Fruit fly (Drosophila melanogaster): Measurements from ENCODE around the gene ArgRS.

DNA sequence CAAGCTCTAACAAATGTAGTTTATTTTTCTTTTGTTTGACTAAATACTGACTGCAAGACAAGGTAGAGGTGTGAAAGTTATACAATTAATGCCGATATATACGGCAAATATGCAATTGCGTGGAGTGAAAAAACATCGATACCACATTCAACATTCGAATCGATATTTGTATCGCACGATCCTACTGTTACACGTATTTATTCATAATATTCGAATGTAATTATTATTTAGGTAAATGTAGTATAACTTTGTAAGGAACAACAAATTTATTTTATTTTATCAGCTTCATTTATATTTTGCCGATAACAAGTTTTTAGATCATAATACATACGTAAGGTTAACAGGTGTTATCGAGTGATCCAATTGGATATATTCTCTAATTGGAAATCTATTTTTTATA, 8.6 kb downstream of the ArgRS start, which contains the start of gene Chc:
- TF ChIP-seq org-1 (GFP tag; optimal IDR thresholded peaks at IDR 0.05) (no peak), tup (GFP tag; optimal IDR thresholded peaks at IDR 0.05) (no peak), shn (GFP tag; optimal IDR thresholded peaks at IDR 0.05) (no peak), CG43689 (GFP tag; IDR thresholded peaks at IDR 0.05) (no peak), HmgZ (tag; optimal IDR thresholded peaks at IDR 0.05) (peak; percentile 58), CG6689 (GFP tag; IDR thresholded peaks at IDR 0.05) (no peak), lola (GFP tag; optimal IDR thresholded peaks at IDR 0.05) (no peak), CG14050 (GFP tag; IDR thresholded peaks at IDR 0.05) (no peak), BEAF-32 (GFP tag; optimal IDR thresholded peaks at IDR 0.05) (peak; percentile 94), Spps (tag; optimal IDR thresholded peaks at IDR 0.05) (no peak), CG3065 (GFP tag; optimal IDR thresholded peaks at IDR 0.05) (no peak)
